Worm (Caenorhabditis elegans) whole organism, young adult: ENCODE measurements around the gene C07D10.5.

Experiments
- B0336.3 ChIP-seq: fragments of 200-800 bp; sonication (Bioruptor generic); IDR thresholded peaks from 2 replicates; pipeline ENCODE4 v1.3.6; 2022; ENCODE audit warnings: missing genetic modification characterization, missing compliant biosample characterization
- ceh-100 ChIP-seq: fragments of 200-800 bp; sonication (Bioruptor generic); IDR thresholded peaks from 2 replicates; pipeline ENCODE4 v1.3.6; 2022; ENCODE audit warnings: missing genetic modification reagents, missing genetic modification characterization, missing compliant biosample characterization
- ekl-4 ChIP-seq: fragments of 200-800 bp; sonication (Bioruptor generic); IDR thresholded peaks from 2 replicates; pipeline ENCODE4 v1.3.6; 2022; ENCODE audit warnings: missing genetic modification reagents, missing genetic modification characterization, missing compliant biosample characterization
- hmg-1.2 ChIP-seq: fragments of 200-800 bp; sonication (Bioruptor generic); IDR thresholded peaks from 2 replicates; pipeline ENCODE4 v1.3.6; 2022; ENCODE audit warnings: missing genetic modification reagents, missing genetic modification characterization, missing compliant biosample characterization
- lsl-1 ChIP-seq: fragments of 200-800 bp; sonication (Bioruptor generic); optimal IDR thresholded peaks from 2 replicates; lab custom pipeline; 2018; ENCODE audit warnings: mild to moderate bottlenecking, missing genetic modification characterization, moderate library complexity, missing compliant biosample characterization
- nhr-90 ChIP-seq: sonication (generic microtip); optimal IDR thresholded peaks from 2 replicates; lab custom pipeline; 2016; ENCODE audit warnings: missing genotype, mild to moderate bottlenecking, missing genetic modification characterization, missing compliant biosample characterization
- pha-4 ChIP-seq: fragments of 150-350 bp; sonication (generic microtip); optimal IDR thresholded peaks from 2 replicates; lab custom pipeline; 2014; ENCODE audit warnings: missing biosample characterization, missing genetic modification reagents, missing genetic modification characterization
- rcor-1 ChIP-seq: fragments of 200-800 bp; sonication (Bioruptor generic); IDR thresholded peaks from 2 replicates; pipeline ENCODE4 v1.3.6; 2022; ENCODE audit warnings: missing genetic modification reagents, missing genetic modification characterization, missing compliant biosample characterization
- snpc-1.1 ChIP-seq: sonication (generic microtip); optimal IDR thresholded peaks from 2 replicates; lab custom pipeline; 2017; ENCODE audit warnings: missing genetic modification characterization, mild to moderate bottlenecking, missing compliant biosample characterization, antibody characterized with exemption, moderate library complexity, missing genotype, missing genetic modification reagents; ENCODE audit not compliant: insufficient read depth
- unc-62 ChIP-seq: fragments of 150-350 bp; optimal IDR thresholded peaks from 2 replicates; lab custom pipeline; 2014; ENCODE audit warnings: missing biosample characterization, missing genetic modification reagents, missing genetic modification characterization

DNA sequence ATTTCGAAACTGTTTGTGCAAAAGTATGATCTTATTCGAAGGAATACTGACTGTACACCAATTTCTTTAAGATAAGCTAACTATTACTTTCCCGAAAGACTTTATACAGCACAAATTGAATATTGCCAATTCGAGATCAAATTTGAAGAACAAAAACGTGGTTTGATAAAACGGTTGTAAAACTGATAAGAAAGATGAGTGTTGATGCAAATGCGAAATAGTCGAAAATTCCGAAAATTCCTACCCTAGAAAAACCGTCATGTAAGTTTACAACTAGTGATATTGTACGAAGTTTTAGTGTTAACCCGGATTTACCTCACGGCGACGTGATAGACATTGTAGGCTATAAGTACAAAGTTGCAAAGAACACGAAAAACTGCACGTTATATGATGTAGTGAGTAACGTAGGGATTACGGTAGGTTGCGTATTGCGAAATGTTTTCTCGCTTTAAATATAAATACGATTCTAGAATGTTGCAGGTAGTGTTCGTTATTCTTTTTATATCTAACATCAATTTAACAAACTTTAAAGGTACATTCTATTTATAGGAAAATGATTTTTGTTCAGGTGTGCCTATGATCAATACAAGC is 39.5 kb downstream of the C07D10.5 start:
- TF ChIP-seq lsl-1 (GFP tag; lab: Kevin White, UChicago) (no peak), hmg-1.2 (no peak), B0336.3 (GFP tag; lab: Robert Waterston, UW) (no peak), rcor-1 (GFP tag; lab: Robert Waterston, UW) (no peak), nhr-90 (tag; lab: Kevin White, UChicago) (no peak), pha-4 (tag; lab: Kevin White, UChicago) (no peak), ekl-4 (GFP tag; lab: Robert Waterston, UW) (no peak), ceh-100 (GFP tag; lab: Robert Waterston, UW) (no peak), snpc-1.1 (tag; lab: Kevin White, UChicago) (no peak), unc-62 (GFP tag; lab: Kevin White, UChicago) (no peak)
